Worm (Caenorhabditis elegans) whole organism, L4 larva: ENCODE results near the gene gly-20.

ENCODE experiments used
- F49E8.2 ChIP-seq: sonication (generic microtip); optimal IDR thresholded peaks from 2 replicates; lab custom pipeline; 2016; ENCODE audit warnings: missing compliant biosample characterization, mild to moderate bottlenecking, missing genetic modification characterization, borderline replicate concordance
- attf-4 ChIP-seq: sonication (generic microtip); optimal IDR thresholded peaks from 3 replicates; lab custom pipeline; 2017; ENCODE audit warnings: missing biosample characterization, missing genetic modification characterization
- ceh-82 ChIP-seq: sonication (generic microtip); optimal IDR thresholded peaks from 2 replicates; lab custom pipeline; 2017; ENCODE audit warnings: missing biosample characterization, missing genetic modification characterization
- daf-19 ChIP-seq: fragments of 200-800 bp; sonication (Bioruptor generic); conservative IDR thresholded peaks from 2 replicates; pipeline ENCODE4 v1.3.6; 2022; ENCODE audit warnings: missing genetic modification characterization, missing compliant biosample characterization
- dmd-9 ChIP-seq: fragments of 200-800 bp; sonication (Bioruptor generic); IDR thresholded peaks from 2 replicates; pipeline ENCODE4 v1.3.6; 2022; ENCODE audit warnings: missing genetic modification reagents, missing genetic modification characterization, missing compliant biosample characterization
- lin-13 ChIP-seq: fragments of 150-350 bp; optimal IDR thresholded peaks from 2 replicates; lab custom pipeline; 2014; ENCODE audit warnings: missing biosample characterization, missing genetic modification reagents, missing genetic modification characterization
- lin-39 ChIP-seq: fragments of 150-350 bp; optimal IDR thresholded peaks from 2 replicates; lab custom pipeline; 2014; ENCODE audit warnings: missing biosample characterization, missing genetic modification reagents, missing genetic modification characterization
- madf-9 ChIP-seq: fragments of 200-800 bp; sonication (Bioruptor generic); conservative IDR thresholded peaks from 2 replicates; pipeline ENCODE4 v1.3.6; 2022; ENCODE audit warnings: missing genetic modification reagents, missing genetic modification characterization, missing compliant biosample characterization
- mdl-1 ChIP-seq, 2 experiments: fragments of 150-350 bp in 1 of 2; sonication (generic microtip) in 1 of 2; optimal IDR thresholded peaks; 2 replicates each; lab custom pipeline; 2014 to 2017; ENCODE audit warnings: missing biosample characterization in 2 of 2, missing genetic modification characterization in 2 of 2
- nhr-237 ChIP-seq: sonication (generic microtip); optimal IDR thresholded peaks from 2 replicates; lab custom pipeline; 2017; ENCODE audit warnings: missing biosample characterization, missing genetic modification characterization
- nhr-42 ChIP-seq: fragments of 200-800 bp; sonication (Bioruptor generic); IDR thresholded peaks from 2 replicates; pipeline ENCODE4 v1.3.6; 2022; ENCODE audit warnings: missing genetic modification characterization, missing compliant biosample characterization
- nhr-76 ChIP-seq: fragments of 150-350 bp; optimal IDR thresholded peaks from 2 replicates; lab custom pipeline; 2014; ENCODE audit warnings: missing biosample characterization, missing genetic modification characterization
- nhr-77 ChIP-seq: fragments of 150-350 bp; optimal IDR thresholded peaks from 2 replicates; lab custom pipeline; 2014; ENCODE audit warnings: missing biosample characterization, missing genetic modification characterization
- zag-1 ChIP-seq: fragments of 150-350 bp; optimal IDR thresholded peaks from 2 replicates; lab custom pipeline; 2014; ENCODE audit warnings: missing biosample characterization, missing genetic modification characterization

- TF ChIP-seq F49E8.2 (tag; lab: Kevin White, UChicago) (no peak), mdl-1 (tag; optimal IDR thresholded peaks at IDR 0.05; lab: Kevin White, UChicago) (no peak), daf-19 (no peak), nhr-237 (tag; lab: Kevin White, UChicago) (no peak), attf-4 (tag; lab: Kevin White, UChicago) (no peak), ceh-82 (tag; lab: Kevin White, UChicago) (no peak), zag-1 (no peak), nhr-42 (GFP tag; lab: Robert Waterston, UW) (no peak), dmd-9 (no peak), lin-39 (tag; lab: Kevin White, UChicago) (no peak), nhr-77 (no peak), madf-9 (GFP tag; lab: Robert Waterston, UW) (no peak), nhr-76 (tag; lab: Kevin White, UChicago) (no peak), lin-13 (GFP tag; lab: Kevin White, UChicago) (no peak)
Measured at ce11 chrV:11245029-11245428, 37.3 kb upstream of the gly-20 start.
